Worm (Caenorhabditis elegans) whole organism, L4 larva: ENCODE measurements around the gene ZC239.14.

ENCODE experiments used
- D1046.2 ChIP-seq: fragments of 200-800 bp; sonication (Bioruptor generic); IDR thresholded peaks from 2 replicates; pipeline ENCODE4 v1.3.6; 2022; ENCODE audit warnings: missing genetic modification characterization, missing compliant biosample characterization
- F37D6.2 ChIP-seq: sonication (generic microtip); optimal IDR thresholded peaks from 2 replicates; lab custom pipeline; 2016; ENCODE audit warnings: mild to moderate bottlenecking, missing genetic modification characterization, missing compliant biosample characterization
- F44E2.7 ChIP-seq: fragments of 200-800 bp; sonication (Bioruptor generic); IDR thresholded peaks from 2 replicates; pipeline ENCODE4 v2.1.2; 2022; ENCODE audit warnings: missing genetic modification characterization, missing compliant biosample characterization
- F49E8.2 ChIP-seq: sonication (generic microtip); optimal IDR thresholded peaks from 2 replicates; lab custom pipeline; 2016; ENCODE audit warnings: missing compliant biosample characterization, mild to moderate bottlenecking, missing genetic modification characterization, borderline replicate concordance
- T20F7.1 ChIP-seq: fragments of 200-800 bp; sonication (Bioruptor generic); optimal IDR thresholded peaks from 2 replicates; lab custom pipeline; 2018; ENCODE audit warnings: mild to moderate bottlenecking, missing genetic modification characterization, missing compliant biosample characterization
- Y48G9A.11 ChIP-seq: fragments of 200-800 bp; sonication (Bioruptor generic); IDR thresholded peaks from 2 replicates; pipeline ENCODE4 v1.3.6; 2022; ENCODE audit warnings: missing genetic modification reagents, missing genetic modification characterization, missing compliant biosample characterization
- Y5F2A.4 ChIP-seq: fragments of 200-800 bp; sonication (Bioruptor generic); optimal IDR thresholded peaks from 2 replicates; lab custom pipeline; 2018; ENCODE audit warnings: mild to moderate bottlenecking, missing genetic modification characterization, missing compliant biosample characterization
- ceh-20 ChIP-seq: fragments of 200-800 bp; sonication (Bioruptor generic); IDR thresholded peaks from 2 replicates; pipeline ENCODE4 v1.3.6; 2022; ENCODE audit warnings: missing genetic modification reagents, missing genetic modification characterization, missing compliant biosample characterization
- ces-1 ChIP-seq: fragments of 150-350 bp; sonication (generic microtip); optimal IDR thresholded peaks from 4 replicates; lab custom pipeline; 2014; ENCODE audit warnings: missing biosample characterization, missing genetic modification reagents, missing genetic modification characterization
- daf-16 ChIP-seq, 3 experiments: sonication (generic microtip); optimal IDR thresholded peaks; 2 replicates each; lab custom pipeline; 2016 to 2017; ENCODE audit warnings: missing genetic modification characterization in 3 of 3, missing genetic modification reagents in 3 of 3, mild to moderate bottlenecking in 2 of 3, missing compliant biosample characterization in 2 of 3, missing biosample characterization in 1 of 3, moderate library complexity in 1 of 3
- dmd-6 ChIP-seq: fragments of 200-800 bp; sonication (Bioruptor generic); IDR thresholded peaks from 2 replicates; pipeline ENCODE4 v1.3.6; 2022; ENCODE audit warnings: missing genetic modification reagents, missing genetic modification characterization, missing compliant biosample characterization
- dmd-9 ChIP-seq: fragments of 200-800 bp; sonication (Bioruptor generic); IDR thresholded peaks from 2 replicates; pipeline ENCODE4 v1.3.6; 2022; ENCODE audit warnings: missing genetic modification reagents, missing genetic modification characterization, missing compliant biosample characterization
- dpl-1 ChIP-seq: fragments of 150-350 bp; optimal IDR thresholded peaks from 2 replicates; lab custom pipeline; 2014; ENCODE audit warnings: missing biosample characterization, missing genetic modification reagents, missing genetic modification characterization
- duxl-1 ChIP-seq: sonication (generic microtip); optimal IDR thresholded peaks from 2 replicates; lab custom pipeline; 2016; ENCODE audit warnings: mild to moderate bottlenecking, missing genetic modification characterization, moderate library complexity, missing compliant biosample characterization; ENCODE audit not compliant: poor library complexity
- dve-1 ChIP-seq: sonication (generic microtip); optimal IDR thresholded peaks from 2 replicates; lab custom pipeline; 2017; ENCODE audit warnings: antibody characterized with exemption, mild to moderate bottlenecking, missing genetic modification characterization, missing compliant biosample characterization; ENCODE audit not compliant: insufficient read depth
- egl-27 ChIP-seq: sonication (generic microtip); optimal IDR thresholded peaks from 3 replicates; lab custom pipeline; 2017; ENCODE audit warnings: missing biosample characterization, missing genetic modification reagents, missing genetic modification characterization
- fkh-10 ChIP-seq: fragments of 150-350 bp; optimal IDR thresholded peaks from 2 replicates; lab custom pipeline; 2014; ENCODE audit warnings: missing biosample characterization, missing genetic modification reagents, missing genetic modification characterization
- gei-8 ChIP-seq: fragments of 200-800 bp; sonication (Bioruptor generic); optimal IDR thresholded peaks from 2 replicates; lab custom pipeline; 2018; ENCODE audit warnings: mild to moderate bottlenecking, missing genetic modification characterization, missing compliant biosample characterization
- hlh-11 ChIP-seq: fragments of 200-800 bp; sonication (Bioruptor generic); optimal IDR thresholded peaks from 2 replicates; lab custom pipeline; 2018; ENCODE audit warnings: mild to moderate bottlenecking, missing genetic modification characterization, missing compliant biosample characterization
- lin-1 ChIP-seq: fragments of 200-800 bp; sonication (Bioruptor generic); IDR thresholded peaks from 2 replicates; pipeline ENCODE4 v1.3.6; 2022; ENCODE audit warnings: missing genetic modification reagents, missing genetic modification characterization, missing compliant biosample characterization
- lin-39 ChIP-seq: fragments of 150-350 bp; optimal IDR thresholded peaks from 2 replicates; lab custom pipeline; 2014; ENCODE audit warnings: missing biosample characterization, missing genetic modification reagents, missing genetic modification characterization
- madf-5 ChIP-seq, 2 experiments: fragments of 200-800 bp; sonication (Bioruptor generic); IDR thresholded peaks; 2 replicates each; pipeline ENCODE4 v1.3.6; 2022; ENCODE audit warnings: missing compliant biosample characterization in 2 of 2, missing genetic modification characterization in 2 of 2
- madf-9 ChIP-seq: fragments of 200-800 bp; sonication (Bioruptor generic); conservative IDR thresholded peaks from 2 replicates; pipeline ENCODE4 v1.3.6; 2022; ENCODE audit warnings: missing genetic modification reagents, missing genetic modification characterization, missing compliant biosample characterization
- mes-2 ChIP-seq: sonication (generic microtip); optimal IDR thresholded peaks from 2 replicates; lab custom pipeline; 2016; ENCODE audit warnings: missing genotype, mild to moderate bottlenecking, missing genetic modification characterization, missing compliant biosample characterization; ENCODE audit not compliant: poor library complexity, severe bottlenecking
- mxl-2 ChIP-seq: fragments of 200-800 bp; sonication (Bioruptor generic); conservative IDR thresholded peaks from 2 replicates; pipeline ENCODE4 v1.3.6; 2022; ENCODE audit warnings: missing genetic modification reagents, missing genetic modification characterization, missing compliant biosample characterization
- mxl-3 ChIP-seq: fragments of 200-800 bp; sonication (Bioruptor generic); optimal IDR thresholded peaks from 2 replicates; lab custom pipeline; 2018; ENCODE audit warnings: mild to moderate bottlenecking, missing genetic modification characterization, missing compliant biosample characterization
- nhr-111 ChIP-seq: fragments of 200-800 bp; sonication (Bioruptor generic); optimal IDR thresholded peaks from 2 replicates; lab custom pipeline; 2018; ENCODE audit warnings: mild to moderate bottlenecking, missing genetic modification characterization, missing compliant biosample characterization
- nhr-25 ChIP-seq: sonication (generic microtip); optimal IDR thresholded peaks from 2 replicates; lab custom pipeline; 2017; ENCODE audit warnings: missing genetic modification characterization, mild to moderate bottlenecking, missing compliant biosample characterization, antibody characterized with exemption, moderate library complexity, borderline replicate concordance; ENCODE audit not compliant: insufficient read depth
- nhr-42 ChIP-seq: fragments of 200-800 bp; sonication (Bioruptor generic); IDR thresholded peaks from 2 replicates; pipeline ENCODE4 v1.3.6; 2022; ENCODE audit warnings: missing genetic modification characterization, missing compliant biosample characterization
- nhr-6 ChIP-seq: fragments of 150-350 bp; optimal IDR thresholded peaks from 2 replicates; lab custom pipeline; 2014; ENCODE audit warnings: missing biosample characterization, missing genetic modification characterization
- nhr-76 ChIP-seq: fragments of 150-350 bp; optimal IDR thresholded peaks from 2 replicates; lab custom pipeline; 2014; ENCODE audit warnings: missing biosample characterization, missing genetic modification characterization
- nhr-77 ChIP-seq: fragments of 150-350 bp; optimal IDR thresholded peaks from 2 replicates; lab custom pipeline; 2014; ENCODE audit warnings: missing biosample characterization, missing genetic modification characterization
- pha-4 ChIP-seq, 2 experiments: fragments of 150-350 bp in 1 of 2; fragments of 200-800 bp in 1 of 2; sonication (Bioruptor generic) in 1 of 2; IDR thresholded peaks in 1 of 2; optimal IDR thresholded peaks in 1 of 2; 2 replicates each; pipeline versions ENCODE4 v1.3.6 to Lab custom; 2014 to 2022; ENCODE audit warnings: missing genetic modification characterization in 2 of 2, missing genetic modification reagents in 2 of 2, missing biosample characterization in 1 of 2, missing compliant biosample characterization in 1 of 2
- pqm-1 ChIP-seq: sonication (generic microtip); optimal IDR thresholded peaks from 2 replicates; lab custom pipeline; 2017; ENCODE audit warnings: missing biosample characterization, missing genetic modification characterization
- rbr-2 ChIP-seq: sonication (generic microtip); optimal IDR thresholded peaks from 2 replicates; lab custom pipeline; 2016; ENCODE audit warnings: missing genotype, missing genetic modification characterization, missing compliant biosample characterization
- saeg-2 ChIP-seq: fragments of 200-800 bp; sonication (Bioruptor generic); IDR thresholded peaks from 2 replicates; pipeline ENCODE4 v1.3.6; 2022; ENCODE audit warnings: missing genetic modification reagents, missing genetic modification characterization, missing compliant biosample characterization
- set-16 ChIP-seq: fragments of 200-800 bp; sonication (Bioruptor generic); IDR thresholded peaks from 2 replicates; pipeline ENCODE4 v1.3.6; 2022; ENCODE audit warnings: missing genetic modification reagents, missing genetic modification characterization, missing compliant biosample characterization
- skn-1 ChIP-seq: fragments of 150-350 bp; optimal IDR thresholded peaks from 2 replicates; lab custom pipeline; 2014; ENCODE audit warnings: missing biosample characterization, missing genetic modification characterization
- snpc-4 ChIP-seq: fragments of 150-350 bp; optimal IDR thresholded peaks from 2 replicates; lab custom pipeline; 2014; ENCODE audit warnings: missing biosample characterization, missing genetic modification characterization
- spr-1 ChIP-seq: sonication (generic microtip); optimal IDR thresholded peaks from 2 replicates; lab custom pipeline; 2016; ENCODE audit warnings: mild to moderate bottlenecking, missing genetic modification characterization, missing compliant biosample characterization
- spr-3 ChIP-seq: fragments of 200-800 bp; sonication (Bioruptor generic); optimal IDR thresholded peaks from 2 replicates; lab custom pipeline; 2018; ENCODE audit warnings: mild to moderate bottlenecking, missing genetic modification characterization, missing compliant biosample characterization
- tra-1 ChIP-seq: fragments of 200-800 bp; sonication (Bioruptor generic); IDR thresholded peaks from 2 replicates; pipeline ENCODE4 v1.3.6; 2022; ENCODE audit warnings: missing genetic modification reagents, missing genetic modification characterization, missing compliant biosample characterization
- unc-130 ChIP-seq: sonication (generic microtip); optimal IDR thresholded peaks from 2 replicates; lab custom pipeline; 2016; ENCODE audit warnings: missing genetic modification reagents, missing genetic modification characterization, missing compliant biosample characterization
- unc-39 ChIP-seq: sonication (generic microtip); optimal IDR thresholded peaks from 2 replicates; lab custom pipeline; 2017; ENCODE audit warnings: missing biosample characterization, missing genetic modification characterization
- zag-1 ChIP-seq: fragments of 150-350 bp; optimal IDR thresholded peaks from 2 replicates; lab custom pipeline; 2014; ENCODE audit warnings: missing biosample characterization, missing genetic modification characterization

The ZC239.14 gene

DNA sequence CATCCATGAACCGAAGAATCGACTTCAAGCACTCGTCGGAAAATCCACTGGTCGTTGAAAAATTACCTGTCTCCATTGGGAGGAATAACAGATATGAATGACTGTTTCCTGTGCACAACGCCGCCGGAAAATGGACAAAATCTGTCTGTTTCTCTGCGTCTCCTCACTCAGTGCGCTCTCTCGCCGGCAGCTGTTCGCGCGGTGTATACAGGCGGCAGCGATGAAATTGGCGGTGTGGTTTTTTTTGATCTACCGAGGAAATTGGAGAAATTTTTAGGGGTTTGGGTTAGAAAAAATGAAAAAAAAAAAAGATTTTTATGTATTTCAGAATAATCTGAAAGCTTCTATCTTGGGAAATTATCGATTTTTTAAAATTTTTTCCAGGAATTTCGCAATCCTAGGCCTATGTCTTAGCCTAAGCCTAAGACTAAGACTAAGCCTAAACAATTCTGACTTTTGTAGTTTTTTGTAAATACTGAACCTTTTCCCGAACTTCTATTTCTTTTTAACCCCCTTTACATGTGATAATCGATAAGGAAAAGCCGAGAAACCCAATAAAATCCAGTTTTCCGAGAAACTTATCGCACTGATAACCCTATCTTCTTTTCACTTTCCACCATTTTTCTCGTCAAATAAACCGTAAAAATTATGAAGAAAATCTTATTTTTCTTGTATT is 26.3 kb upstream of the ZC239.14 start, which contains the start of the genes fbxc-50 and C17F4.2:
Gene fbxc-50, minus strand, starts transcription at position 81 of the 676 bp plus-strand sequence.
Gene C17F4.2, plus strand, starts transcription at position 626 of the 676 bp plus-strand sequence.
- TF ChIP-seq lin-39 = no peak
- no peak for TF ChIP-seq snpc-4
- TF ChIP-seq nhr-77 (tag; lab: Kevin White, UChicago) = no peak
- no peak for TF ChIP-seq madf-9
- TF ChIP-seq rbr-2 = no peak
- no peak for TF ChIP-seq egl-27

DNA sequence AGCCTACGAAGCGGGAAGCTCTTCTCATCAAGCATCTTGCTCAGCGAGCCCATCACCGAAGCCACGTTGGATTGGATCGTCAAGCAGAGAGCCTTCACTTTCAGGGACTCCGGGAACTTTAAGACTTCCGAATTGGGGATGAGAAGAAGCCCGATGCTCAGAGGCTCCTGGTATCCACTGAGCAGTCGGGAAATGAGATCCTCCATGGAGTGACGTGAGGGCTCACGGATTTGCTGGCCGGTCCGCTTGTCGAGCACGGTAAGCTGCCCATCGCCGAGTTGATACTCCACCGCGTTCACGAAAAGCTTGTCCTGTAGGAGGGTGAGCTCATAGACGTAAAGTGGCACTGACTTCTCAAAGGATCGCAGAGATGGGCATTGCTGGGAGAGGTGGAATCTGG is 25.7 kb upstream of the ZC239.14 start:
- TF ChIP-seq set-16 (GFP tag; lab: Robert Waterston, UW) (peak; percentile 58; the same call in 1 of the 2 replicates), rbr-2 (no peak)

ce11 chrII:3245836-3246235 is 24.0 kb upstream of the ZC239.14 start, which contains the start of gene C17F4.7:
C17F4.7 (minus strand) TSS chrII:3246015.
- TF ChIP-seq D1046.2 (GFP tag; lab: Robert Waterston, UW) (no peak), F44E2.7 (GFP tag; lab: Robert Waterston, UW) (no peak), Y48G9A.11 (GFP tag; lab: Robert Waterston, UW) (no peak), mxl-2 (GFP tag; lab: Robert Waterston, UW) (no peak; the same call in 1 of the 2 replicates), pha-4 (GFP tag; IDR thresholded peaks at IDR 0.05; lab: Robert Waterston, UW) (no peak), pha-4 (tag; optimal IDR thresholded peaks at IDR 0.05; lab: Kevin White, UChicago) (no peak), dmd-9 (no peak), mxl-3 (GFP tag; lab: Kevin White, UChicago) (peak; percentile 62), Y5F2A.4 (GFP tag; lab: Kevin White, UChicago) (no peak), fkh-10 (GFP tag; lab: Kevin White, UChicago) (no peak), dmd-6 (GFP tag; lab: Robert Waterston, UW) (peak; percentile 92), F49E8.2 (tag; lab: Kevin White, UChicago) (no peak), skn-1 (tag; lab: Kevin White, UChicago) (no peak), gei-8 (GFP tag; lab: Kevin White, UChicago) (no peak), mes-2 (peak; percentile 14), T20F7.1 (no peak), daf-16 (GFP tag; optimal IDR thresholded peaks at IDR 0.05; lab: Kevin White, UChicago) (no peak), daf-16 (tag; optimal IDR thresholded peaks at IDR 0.05; lab: Kevin White, UChicago) (peak; percentile 77), hlh-11 (tag; lab: Kevin White, UChicago) (peak; percentile 84), nhr-111 (GFP tag; lab: Kevin White, UChicago) (no peak), zag-1 (tag; lab: Kevin White, UChicago) (no peak), madf-5 (GFP tag; IDR thresholded peaks at IDR 0.05; lab: Robert Waterston, UW) (no peak), nhr-6 (no peak), spr-3 (no peak), dve-1 (peak; percentile 87), tra-1 (GFP tag; lab: Robert Waterston, UW) (peak; percentile 66; the same call in 1 of the 2 replicates), egl-27 (no peak), nhr-42 (GFP tag; lab: Robert Waterston, UW) (no peak), saeg-2 (no peak), ces-1 (GFP tag; lab: Kevin White, UChicago) (no peak), pqm-1 (tag; lab: Kevin White, UChicago) (peak; percentile 84), nhr-25 (no peak), ceh-20 (GFP tag; lab: Robert Waterston, UW) (no peak), duxl-1 (no peak), F37D6.2 (tag; lab: Kevin White, UChicago) (no peak), unc-130 (no peak), dpl-1 (GFP tag; lab: Kevin White, UChicago) (no peak), spr-1 (tag; lab: Kevin White, UChicago) (no peak), lin-1 (GFP tag; lab: Robert Waterston, UW) (peak; percentile 77; the same call in 1 of the 2 replicates), nhr-76 (tag; lab: Kevin White, UChicago) (no peak), unc-39 (tag; lab: Kevin White, UChicago) (no peak)
